Worm (Caenorhabditis elegans): ENCODE results near the gene T02B11.8.
"Not testable (repeated sequence)": the region's sequence is repeated elsewhere in the genome, so short reads cannot be mapped to it uniquely, and the experiment has no call there.

T02B11.8 gene

ce11 chrV:899087-899486 is 20.6 kb upstream of the T02B11.8 start, which contains the start of gene nas-32:
Gene nas-32, minus strand, starts transcription at chrV:899187.
- TF ChIP-seq lin-15B (tag; optimal IDR thresholded peaks at IDR 0.05) (no peak), egl-27 (tag; optimal IDR thresholded peaks at IDR 0.05) (no peak), nhr-11 (tag; optimal IDR thresholded peaks at IDR 0.05) (no peak), aha-1 (tag) (peak; percentile 30), Y105C5A.15 (GFP tag; IDR thresholded peaks at IDR 0.05) (no peak), zip-2 (tag; optimal IDR thresholded peaks at IDR 0.05) (no peak)

- no peak for TF ChIP-seq F37D6.2 (tag; optimal IDR thresholded peaks at IDR 0.05)
- no peak for TF ChIP-seq php-3 (GFP tag; IDR thresholded peaks at IDR 0.05)
- TF ChIP-seq ZK546.5 (tag; optimal IDR thresholded peaks at IDR 0.05), result no peak
- TF ChIP-seq nhr-11 (tag; optimal IDR thresholded peaks at IDR 0.05), result no peak
- TF ChIP-seq Y48G9A.11 (GFP tag; IDR thresholded peaks at IDR 0.05), result no peak
- no peak for TF ChIP-seq ceh-44 (GFP tag; IDR thresholded peaks at IDR 0.05)
- TF ChIP-seq nhr-25 (tag; optimal IDR thresholded peaks at IDR 0.05; ENCODE audit: borderline replicate concordance, insufficient read depth), result no peak
- TF ChIP-seq ceh-32 (tag; optimal IDR thresholded peaks at IDR 0.05; ENCODE audit: poor library complexity), result no peak
- no peak for TF ChIP-seq zfp-3 (GFP tag; conservative IDR thresholded peaks at IDR 0.05)
- no peak for TF ChIP-seq madf-9 (GFP tag; conservative IDR thresholded peaks at IDR 0.05)
- TF ChIP-seq lsy-2 (tag; optimal IDR thresholded peaks at IDR 0.05), result no peak
- no peak for TF ChIP-seq lin-39 (tag; optimal IDR thresholded peaks at IDR 0.05)
- TF ChIP-seq zag-1 (tag; optimal IDR thresholded peaks at IDR 0.05), result no peak
- TF ChIP-seq ztf-11 (tag; optimal IDR thresholded peaks at IDR 0.05), result no peak
- no peak for TF ChIP-seq nhr-28 (tag; optimal IDR thresholded peaks at IDR 0.05)
- TF ChIP-seq jun-1 (tag; optimal IDR thresholded peaks at IDR 0.05), result no peak
- no peak for TF ChIP-seq nhr-237 (tag; optimal IDR thresholded peaks at IDR 0.05)
- TF ChIP-seq lin-29 (GFP tag; IDR thresholded peaks at IDR 0.05), result no peak
- TF ChIP-seq zip-2 (tag; optimal IDR thresholded peaks at IDR 0.05), result no peak
Measured at ce11 chrV:893437-894018, 15.1 kb upstream of the T02B11.8 start, which contains the start of the genes srlf-23 and srlf-20. Gene srlf-23, minus strand, starts transcription at chrV:893537. Gene srlf-20, plus strand, starts transcription at chrV:893968.

ce11 chrV:890835-891234 is 12.4 kb upstream of the T02B11.8 start, which contains the start of gene srlf-22:
Gene srlf-22, plus strand, starts transcription at chrV:891135.
- not testable (repeated sequence) for TF ChIP-seq daf-16 (GFP tag; optimal IDR thresholded peaks at IDR 0.05); daf-16 (tag; optimal IDR thresholded peaks at IDR 0.05); fkh-10 (GFP tag; optimal IDR thresholded peaks at IDR 0.05); nhr-41 (GFP tag; IDR thresholded peaks at IDR 0.05)

ce11 chrV:890423-890822 is 12.0 kb upstream of the T02B11.8 start, which contains the start of gene srlf-21:
Gene srlf-21, minus strand, starts transcription at chrV:890523.
- TF ChIP-seq lin-38 (GFP tag; IDR thresholded peaks at IDR 0.05) (no peak), unc-62 (GFP tag; optimal IDR thresholded peaks at IDR 0.05 in 1 of 2) (no peak), unc-62 (tag; optimal IDR thresholded peaks at IDR 0.05) (no peak), R02D3.7 (tag; optimal IDR thresholded peaks at IDR 0.05) (no peak), ceh-32 (tag; optimal IDR thresholded peaks at IDR 0.05; ENCODE audit: poor library complexity) (no peak), cey-2 (tag; optimal IDR thresholded peaks at IDR 0.05; ENCODE audit: borderline replicate concordance, insufficient read depth) (no peak), nhr-102 (tag; optimal IDR thresholded peaks at IDR 0.05) (no peak), nhr-42 (GFP tag; IDR thresholded peaks at IDR 0.05) (no peak), Y75B8A.6 (GFP tag; IDR thresholded peaks at IDR 0.05) (no peak), daf-16 (GFP tag; optimal IDR thresholded peaks at IDR 0.05) (no peak), daf-16 (tag; optimal IDR thresholded peaks at IDR 0.05) (no peak), tra-1 (GFP tag; IDR thresholded peaks at IDR 0.05) (no peak), ceh-28 (tag; optimal IDR thresholded peaks at IDR 0.05) (no peak), T26A8.4 (GFP tag; IDR thresholded peaks at IDR 0.05) (no peak)
